Worm (Caenorhabditis elegans) whole organism, mixed stage, embryonic: ENCODE measurements around the gene F13E9.12.

ENCODE experiments used
- M03D4.4 ChIP-seq: sonication (generic microtip); optimal IDR thresholded peaks from 2 replicates; lab custom pipeline; 2017; ENCODE audit warnings: mild to moderate bottlenecking, missing genetic modification characterization, missing compliant biosample characterization
- ceh-43 ChIP-seq: fragments of 200-800 bp; sonication (Bioruptor generic); optimal IDR thresholded peaks from 2 replicates; lab custom pipeline; 2018; ENCODE audit warnings: mild to moderate bottlenecking, missing genetic modification characterization, moderate library complexity, missing compliant biosample characterization
- ceh-83 ChIP-seq: fragments of 200-800 bp; sonication (Bioruptor generic); optimal IDR thresholded peaks from 2 replicates; lab custom pipeline; 2018; ENCODE audit warnings: mild to moderate bottlenecking, missing genetic modification characterization, missing compliant biosample characterization
- elt-3 ChIP-seq: fragments of 150-350 bp; optimal IDR thresholded peaks from 2 replicates; lab custom pipeline; 2014; ENCODE audit warnings: missing biosample characterization, missing genetic modification characterization
- lin-13 ChIP-seq: fragments of 150-350 bp; optimal IDR thresholded peaks from 2 replicates; lab custom pipeline; 2014; ENCODE audit warnings: missing biosample characterization, missing genetic modification characterization
- lsy-2 ChIP-seq: fragments of 150-350 bp; optimal IDR thresholded peaks from 2 replicates; lab custom pipeline; 2014; ENCODE audit warnings: missing biosample characterization, missing genetic modification characterization
- nhr-12 ChIP-seq: fragments of 150-350 bp; optimal IDR thresholded peaks from 2 replicates; lab custom pipeline; 2014; ENCODE audit warnings: missing biosample characterization, missing genetic modification characterization
- nhr-28 ChIP-seq: fragments of 150-350 bp; optimal IDR thresholded peaks from 2 replicates; lab custom pipeline; 2014; ENCODE audit warnings: missing biosample characterization, missing genetic modification characterization
- pha-4 ChIP-seq: fragments of 150-350 bp; optimal IDR thresholded peaks from 2 replicates; lab custom pipeline; 2018; ENCODE audit warnings: missing biosample characterization, missing genetic modification reagents, missing genetic modification characterization
- sem-2 ChIP-seq: fragments of 200-800 bp; sonication (Bioruptor generic); optimal IDR thresholded peaks from 2 replicates; lab custom pipeline; 2018; ENCODE audit warnings: mild to moderate bottlenecking, missing genetic modification characterization, missing compliant biosample characterization
- sptf-1 ChIP-seq: sonication (generic microtip); optimal IDR thresholded peaks from 2 replicates; lab custom pipeline; 2017; ENCODE audit warnings: mild to moderate bottlenecking, missing genetic modification characterization, moderate library complexity, missing compliant biosample characterization
- unc-39 ChIP-seq: fragments of 150-350 bp; optimal IDR thresholded peaks from 2 replicates; lab custom pipeline; 2014; ENCODE audit warnings: missing biosample characterization, missing genetic modification characterization
- unc-62 ChIP-seq: fragments of 150-350 bp; optimal IDR thresholded peaks from 2 replicates; lab custom pipeline; 2014; ENCODE audit warnings: missing biosample characterization, missing genetic modification reagents, missing genetic modification characterization

DNA sequence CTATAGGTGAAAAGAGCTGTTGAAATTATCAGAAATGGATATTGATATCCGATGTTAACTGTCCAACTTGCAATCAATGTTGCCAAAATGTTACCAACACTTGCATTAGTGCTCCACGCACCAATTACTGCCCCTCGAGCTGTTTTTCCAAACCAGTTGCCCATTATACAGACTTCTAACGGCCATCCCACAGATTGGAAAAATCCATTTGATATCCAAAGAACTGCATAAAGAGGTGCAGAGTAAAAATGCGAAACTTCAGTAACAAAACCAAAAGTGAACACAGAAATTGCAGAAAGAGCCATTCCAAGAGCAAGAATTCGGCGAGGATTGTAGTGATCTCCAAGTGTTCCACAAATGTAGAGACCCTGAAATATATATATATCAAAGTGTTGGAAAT lies 20.4 kb downstream of the F13E9.12 start:
- no peak for TF ChIP-seq ceh-43
- TF ChIP-seq elt-3 (tag; lab: Kevin White, UChicago): no peak
- TF ChIP-seq nhr-12 (tag; lab: Kevin White, UChicago): no peak
- TF ChIP-seq nhr-28 (tag; lab: Kevin White, UChicago): no peak
- no peak for TF ChIP-seq lsy-2
- TF ChIP-seq M03D4.4 (tag; lab: Kevin White, UChicago): no peak
- TF ChIP-seq sptf-1 (tag; lab: Kevin White, UChicago): no peak
- TF ChIP-seq unc-39 (tag; lab: Kevin White, UChicago): no peak
- TF ChIP-seq ceh-83 (GFP tag; lab: Kevin White, UChicago): no peak
- TF ChIP-seq lin-13 (tag; lab: Kevin White, UChicago): no peak
- TF ChIP-seq unc-62 (GFP tag; lab: Kevin White, UChicago): no peak
- no peak for TF ChIP-seq pha-4 (tag; lab: Kevin White, UChicago)
- no peak for TF ChIP-seq sem-2 (GFP tag; lab: Kevin White, UChicago)
